Fruit fly (Drosophila melanogaster): ENCODE results near the gene Unc-76.

Unc-76 gene

dm6 chrX:2135868-2136787 lies 55.7 kb downstream of the Unc-76 start (continued):
- peak; percentile 33 for TF ChIP-seq ab (GFP tag; optimal IDR thresholded peaks at IDR 0.05)
- no peak for TF ChIP-seq CG13287 (GFP tag; IDR thresholded peaks at IDR 0.05; ENCODE audit: partially characterized antibody)
- no peak for TF ChIP-seq ci (GFP tag; IDR thresholded peaks at IDR 0.05)
- 0 out of 2 replicates have a peak, but pooled peaks have one; percentile 28 for TF ChIP-seq HLH3B (GFP tag; IDR thresholded peaks at IDR 0.05)
- no peak for TF ChIP-seq rib (GFP tag; IDR thresholded peaks at IDR 0.05)
- TF ChIP-seq az2 (GFP tag; optimal IDR thresholded peaks at IDR 0.05): no peak
- peak; percentile 54; the same call in 1 of the 2 replicates for TF ChIP-seq CG4730 (GFP tag; IDR thresholded peaks at IDR 0.05)
- TF ChIP-seq nerfin-2 (GFP tag; IDR thresholded peaks at IDR 0.05; ENCODE audit: partially characterized antibody): no peak
- no peak for TF ChIP-seq trem (tag; optimal IDR thresholded peaks at IDR 0.05)
- no peak for TF ChIP-seq crp (GFP tag; optimal IDR thresholded peaks at IDR 0.05)
- no peak for TF ChIP-seq zen2 (GFP tag; IDR thresholded peaks at IDR 0.05; ENCODE audit: partially characterized antibody)
- 0 out of 3 replicates have a peak, but pooled peaks have one; percentile 23 for TF ChIP-seq sr (GFP tag; IDR thresholded peaks at IDR 0.05)
- TF ChIP-seq Dip2 (GFP tag; IDR thresholded peaks at IDR 0.05): no peak
- peak; percentile 59 for TF ChIP-seq gem (tag; optimal IDR thresholded peaks at IDR 0.05)
- TF ChIP-seq salm (tag; optimal IDR thresholded peaks at IDR 0.05): no peak
- TF ChIP-seq CG8388 (GFP tag; optimal IDR thresholded peaks at IDR 0.05): peak; percentile 3
- peak; percentile 78 for TF ChIP-seq zf30C (GFP tag; optimal IDR thresholded peaks at IDR 0.05)
- TF ChIP-seq MESR4 (GFP tag; optimal IDR thresholded peaks at IDR 0.05): no peak
- TF ChIP-seq CG7963 (GFP tag; IDR thresholded peaks at IDR 0.05; ENCODE audit: partially characterized antibody): no peak
- no peak for TF ChIP-seq Doc3 (GFP tag; IDR thresholded peaks at IDR 0.05; ENCODE audit: partially characterized antibody)
- no peak for TF ChIP-seq caup (GFP tag; optimal IDR thresholded peaks at IDR 0.05; ENCODE audit: severe bottlenecking)
- TF ChIP-seq Trl (optimal IDR thresholded peaks at IDR 0.05): no peak
- TF ChIP-seq Trl (GFP tag; optimal IDR thresholded peaks at IDR 0.05): no peak
- TF ChIP-seq Drgx (GFP tag; IDR thresholded peaks at IDR 0.05): peak; percentile 49
- TF ChIP-seq NfI (GFP tag; optimal IDR thresholded peaks at IDR 0.05): peak; percentile 21
- TF ChIP-seq NC2α (GFP tag; optimal IDR thresholded peaks at IDR 0.05): no peak
- TF ChIP-seq Usf (GFP tag; optimal IDR thresholded peaks at IDR 0.05): no peak
- peak; percentile 92 for TF ChIP-seq grau (tag; optimal IDR thresholded peaks at IDR 0.05)
- peak; percentile 58; the same call in 1 of the 2 replicates for TF ChIP-seq CG17612 (GFP tag; IDR thresholded peaks at IDR 0.05)
- no peak for TF ChIP-seq D (optimal IDR thresholded peaks at IDR 0.05)
- TF ChIP-seq D (GFP tag; optimal IDR thresholded peaks at IDR 0.05): no peak
- peak; percentile 1 for TF ChIP-seq CG4617 (GFP tag; optimal IDR thresholded peaks at IDR 0.05; ENCODE audit: borderline replicate concordance)
- peak; percentile 24; the same call in 1 of the 3 replicates for TF ChIP-seq CG17361 (GFP tag; IDR thresholded peaks at IDR 0.05)
- no peak for TF ChIP-seq ac (GFP tag; optimal IDR thresholded peaks at IDR 0.05)
- peak; percentile 41 for TF ChIP-seq CG16815 (GFP tag; optimal IDR thresholded peaks at IDR 0.05)
- peak in 1 of 2 experiments; percentile 67 for TF ChIP-seq eve (GFP tag; optimal IDR thresholded peaks at IDR 0.05)
- peak; percentile 37 for TF ChIP-seq Myb (GFP tag; optimal IDR thresholded peaks at IDR 0.05)
- TF ChIP-seq danr (GFP tag; IDR thresholded peaks at IDR 0.05): no peak
- TF ChIP-seq Ptx1 (GFP tag; IDR thresholded peaks at IDR 0.05): peak; percentile 75
- no peak for TF ChIP-seq CG9797 (GFP tag; optimal IDR thresholded peaks at IDR 0.05)
- no peak for TF ChIP-seq CG3726 (GFP tag; IDR thresholded peaks at IDR 0.05)
- TF ChIP-seq Sry-β (GFP tag; optimal IDR thresholded peaks at IDR 0.05): no peak
- TF ChIP-seq corto (GFP tag; optimal IDR thresholded peaks at IDR 0.05): no peak
- TF ChIP-seq Elba2 (GFP tag; optimal IDR thresholded peaks at IDR 0.05): no peak
- TF ChIP-seq CG11456 (GFP tag; IDR thresholded peaks at IDR 0.05): peak; percentile 15; the same call in 1 of the 3 replicates
- TF ChIP-seq CG3163 (GFP tag; optimal IDR thresholded peaks at IDR 0.05): no peak
- TF ChIP-seq CG13624 (GFP tag; optimal IDR thresholded peaks at IDR 0.05): peak; percentile 12
- TF ChIP-seq crc (GFP tag; optimal IDR thresholded peaks at IDR 0.05): no peak
- TF ChIP-seq amos (GFP tag; IDR thresholded peaks at IDR 0.05; ENCODE audit: partially characterized antibody): no peak
